Fruit fly (Drosophila melanogaster) whole organism, embryonic: ENCODE data around the gene Prm.
A peak's percentile ranks its signal among the peaks of the same experiment; 100 is the strongest.

Source experiments
- CG11093 ChIP-seq: fragments of 200-800 bp; sonication (Bioruptor generic); IDR thresholded peaks from 3 replicates; pipeline ENCODE4 v1.3.6; 2022; ENCODE audit warnings: missing biosample characterization, missing genetic modification characterization
- CG11456 ChIP-seq: fragments of 200-800 bp; sonication (Bioruptor generic); IDR thresholded peaks from 3 replicates; pipeline ENCODE4 v1.3.6; 2022; ENCODE audit warnings: missing biosample characterization, missing genetic modification characterization
- CG12299 ChIP-seq: fragments of 200-800 bp; sonication (Bioruptor generic); optimal IDR thresholded peaks from 2 replicates; lab custom pipeline; 2018; ENCODE audit warnings: missing biosample characterization, mild to moderate bottlenecking, missing genetic modification characterization
- CG13296 ChIP-seq: fragments of 200-800 bp; sonication (Bioruptor generic); optimal IDR thresholded peaks from 3 replicates; lab custom pipeline; 2018; ENCODE audit warnings: missing biosample characterization, mild to moderate bottlenecking, missing genetic modification characterization
- CG13894 ChIP-seq: fragments of 200-800 bp; sonication (Bioruptor generic); optimal IDR thresholded peaks from 3 replicates; lab custom pipeline; 2018; ENCODE audit warnings: missing biosample characterization, mild to moderate bottlenecking, missing genetic modification characterization, moderate library complexity
- CG18011 ChIP-seq: fragments of 200-800 bp; sonication (Bioruptor generic); optimal IDR thresholded peaks from 2 replicates; lab custom pipeline; 2017; ENCODE audit warnings: missing biosample characterization, missing genetic modification characterization, mild to moderate bottlenecking, moderate library complexity, missing genotype
- CG1832 ChIP-seq: fragments of 200-800 bp; sonication (Bioruptor generic); optimal IDR thresholded peaks from 2 replicates; lab custom pipeline; 2017; ENCODE audit warnings: missing biosample characterization, mild to moderate bottlenecking, missing genetic modification characterization, inconsistent platforms
- CG18476 ChIP-seq: fragments of 200-800 bp; sonication (Bioruptor generic); optimal IDR thresholded peaks from 2 replicates; lab custom pipeline; 2016; ENCODE audit warnings: missing biosample characterization, mild to moderate bottlenecking, missing genetic modification characterization
- CG31365 ChIP-seq: fragments of 200-800 bp; sonication (Bioruptor generic); optimal IDR thresholded peaks from 2 replicates; lab custom pipeline; 2018; ENCODE audit warnings: missing biosample characterization, mild to moderate bottlenecking, missing genetic modification characterization
- CG3163 ChIP-seq: fragments of 200-800 bp; sonication (Bioruptor generic); optimal IDR thresholded peaks from 3 replicates; lab custom pipeline; 2016; ENCODE audit warnings: missing biosample characterization, missing genetic modification characterization
- CG4328 ChIP-seq: fragments of 200-800 bp; sonication (Bioruptor generic); optimal IDR thresholded peaks from 3 replicates; lab custom pipeline; 2017; ENCODE audit warnings: missing biosample characterization, missing genetic modification reagents, missing genetic modification characterization
- CG6813 ChIP-seq: fragments of 200-800 bp; sonication (Bioruptor generic); optimal IDR thresholded peaks from 2 replicates; lab custom pipeline; 2017; ENCODE audit warnings: missing biosample characterization, missing genetic modification characterization, mild to moderate bottlenecking, moderate library complexity, missing genetic modification reagents
- CG7372 ChIP-seq: fragments of 200-800 bp; sonication (Bioruptor generic); IDR thresholded peaks from 2 replicates; pipeline ENCODE4 v1.3.6; 2022; ENCODE audit warnings: missing biosample characterization, missing genetic modification characterization
- CG8290 ChIP-seq, 3 experiments: fragments of 200-800 bp; sonication (Bioruptor generic); optimal IDR thresholded peaks; 2 replicates each; lab custom pipeline; 2016 to 2019; ENCODE audit warnings: missing biosample characterization in 3 of 3, missing genetic modification characterization in 3 of 3, mild to moderate bottlenecking in 2 of 3, moderate library complexity in 1 of 3
- CG8944 ChIP-seq: fragments of 200-800 bp; sonication (Bioruptor generic); optimal IDR thresholded peaks from 3 replicates; lab custom pipeline; 2016; ENCODE audit warnings: missing biosample characterization, missing genetic modification characterization
- CG9609 ChIP-seq: fragments of 200-800 bp; sonication (Bioruptor generic); optimal IDR thresholded peaks from 3 replicates; lab custom pipeline; 2016; ENCODE audit warnings: missing biosample characterization, missing genetic modification characterization
- CG9727 ChIP-seq: fragments of 200-800 bp; sonication (Bioruptor generic); optimal IDR thresholded peaks from 3 replicates; lab custom pipeline; 2017; ENCODE audit warnings: missing biosample characterization, mild to moderate bottlenecking, missing genetic modification characterization
- Camta ChIP-seq: fragments of 200-800 bp; sonication (Bioruptor generic); optimal IDR thresholded peaks from 2 replicates; lab custom pipeline; 2016; ENCODE audit warnings: missing biosample characterization, missing genetic modification characterization
- Chrac-16 ChIP-seq: fragments of 200-800 bp; sonication (Bioruptor generic); optimal IDR thresholded peaks from 3 replicates; lab custom pipeline; 2016; ENCODE audit warnings: missing biosample characterization, missing genetic modification characterization
- CrebB ChIP-seq: fragments of 200-800 bp; sonication (Bioruptor generic); optimal IDR thresholded peaks from 3 replicates; lab custom pipeline; 2018; ENCODE audit warnings: missing biosample characterization, mild to moderate bottlenecking, missing genetic modification characterization
- Doc2 ChIP-seq: fragments of 200-800 bp; sonication (Bioruptor generic); IDR thresholded peaks from 2 replicates; pipeline ENCODE4 v1.3.6; 2022; ENCODE audit warnings: missing biosample characterization, missing genetic modification characterization
- Fer2 ChIP-seq: fragments of 200-800 bp; sonication (Bioruptor generic); optimal IDR thresholded peaks from 2 replicates; lab custom pipeline; 2018; ENCODE audit warnings: missing biosample characterization, mild to moderate bottlenecking, missing genetic modification characterization, moderate library complexity
- Hmr ChIP-seq: fragments of 200-800 bp; sonication (Bioruptor generic); optimal IDR thresholded peaks from 3 replicates; lab custom pipeline; 2017; ENCODE audit warnings: mild to moderate bottlenecking, missing biosample characterization, missing genetic modification reagents, missing genetic modification characterization
- Meics ChIP-seq: fragments of 200-800 bp; sonication (Bioruptor generic); optimal IDR thresholded peaks from 2 replicates; lab custom pipeline; 2017; ENCODE audit warnings: missing biosample characterization, mild to moderate bottlenecking, missing genetic modification characterization
- NC2α ChIP-seq: fragments of 200-800 bp; sonication (Bioruptor generic); optimal IDR thresholded peaks from 2 replicates; lab custom pipeline; 2016; ENCODE audit warnings: missing biosample characterization, missing genetic modification characterization
- Nf-YB ChIP-seq: fragments of 200-800 bp; sonication (Bioruptor generic); optimal IDR thresholded peaks from 3 replicates; lab custom pipeline; 2019; ENCODE audit warnings: missing biosample characterization, mild to moderate bottlenecking, missing genetic modification characterization, moderate library complexity
- Nf-YC ChIP-seq: fragments of 200-800 bp; optimal IDR thresholded peaks from 3 replicates; lab custom pipeline; 2019; ENCODE audit warnings: missing biosample characterization, mild to moderate bottlenecking, missing genetic modification characterization, moderate library complexity
- Ravus ChIP-seq: fragments of 200-800 bp; sonication (Bioruptor generic); IDR thresholded peaks from 2 replicates; pipeline ENCODE4 v1.3.6; 2022; ENCODE audit warnings: missing biosample characterization, missing genetic modification characterization
- Side ChIP-seq: fragments of 200-800 bp; sonication (Bioruptor generic); optimal IDR thresholded peaks from 2 replicates; lab custom pipeline; 2016; ENCODE audit warnings: missing biosample characterization, missing genetic modification characterization
- Six4 ChIP-seq: fragments of 200-800 bp; sonication (Bioruptor generic); optimal IDR thresholded peaks from 2 replicates; lab custom pipeline; 2016; ENCODE audit warnings: missing biosample characterization, missing genetic modification characterization
- Sox100B ChIP-seq: fragments of 200-800 bp; sonication (Bioruptor generic); optimal IDR thresholded peaks from 3 replicates; lab custom pipeline; 2018; ENCODE audit warnings: missing biosample characterization, mild to moderate bottlenecking, missing genetic modification characterization
- Tbp ChIP-seq: fragments of >200 bp; optimal IDR thresholded peaks from 2 replicates; lab custom pipeline; 2018; ENCODE audit warnings: missing biosample characterization, missing genetic modification characterization
- btn ChIP-seq: fragments of 200-800 bp; sonication (Bioruptor generic); optimal IDR thresholded peaks from 2 replicates; lab custom pipeline; 2016; ENCODE audit warnings: missing biosample characterization, missing genetic modification characterization
- dpn ChIP-seq, 2 experiments: fragments of 200-800 bp; sonication (Bioruptor generic); optimal IDR thresholded peaks; 3 replicates each; lab custom pipeline; 2016; ENCODE audit warnings: missing biosample characterization in 2 of 2, missing genetic modification characterization in 2 of 2
- fd96Cb ChIP-seq: fragments of 200-800 bp; sonication (Bioruptor generic); optimal IDR thresholded peaks from 2 replicates; lab custom pipeline; 2018; ENCODE audit warnings: missing biosample characterization, mild to moderate bottlenecking, missing genetic modification characterization, moderate library complexity
- ftz-f1 ChIP-seq: fragments of 200-800 bp; sonication (Bioruptor generic); optimal IDR thresholded peaks from 2 replicates; lab custom pipeline; 2016; ENCODE audit warnings: missing biosample characterization, missing genetic modification characterization
- gem ChIP-seq: fragments of 200-800 bp; sonication (Bioruptor generic); optimal IDR thresholded peaks from 2 replicates; lab custom pipeline; 2019; ENCODE audit warnings: missing biosample characterization, mild to moderate bottlenecking, missing genetic modification characterization, moderate library complexity
- hkb ChIP-seq, 2 experiments: fragments of 200-800 bp in 1 of 2; fragments of >200 bp in 1 of 2; sonication (Bioruptor generic) in 1 of 2; IDR thresholded peaks in 1 of 2; optimal IDR thresholded peaks in 1 of 2; 2 replicates each; pipeline versions ENCODE4 v1.3.6 to Lab custom; 2017 to 2022; ENCODE audit warnings: missing biosample characterization in 1 of 2, missing genetic modification characterization in 1 of 2
- insv ChIP-seq, 2 experiments: fragments of 200-800 bp; sonication (Bioruptor generic); optimal IDR thresholded peaks; 3 replicates each; lab custom pipeline; 2016 to 2018; ENCODE audit warnings: missing biosample characterization in 2 of 2, missing genetic modification characterization in 2 of 2
- ken ChIP-seq: fragments of 200-800 bp; sonication (Bioruptor generic); IDR thresholded peaks from 3 replicates; pipeline ENCODE4 v1.3.6; 2022; ENCODE audit warnings: missing biosample characterization, missing genetic modification characterization
- lola ChIP-seq, 3 experiments: fragments of >200 bp in 2 of 3; fragments of 200-800 bp in 1 of 3; sonication (Bioruptor generic) in 1 of 3; optimal IDR thresholded peaks; 2 replicates each; lab custom pipeline; 2017 to 2019; ENCODE audit warnings: missing biosample characterization in 3 of 3, missing genetic modification characterization in 3 of 3, mild to moderate bottlenecking in 1 of 3, moderate library complexity in 1 of 3
- mam ChIP-seq: fragments of 200-800 bp; sonication (Bioruptor generic); optimal IDR thresholded peaks from 3 replicates; lab custom pipeline; 2016; ENCODE audit warnings: missing biosample characterization, missing genetic modification characterization
- pho ChIP-seq: fragments of 200-800 bp; sonication (Bioruptor generic); optimal IDR thresholded peaks from 2 replicates; lab custom pipeline; 2016; ENCODE audit warnings: missing biosample characterization, missing genetic modification characterization
- repo ChIP-seq: fragments of 200-800 bp; sonication (Bioruptor generic); optimal IDR thresholded peaks from 2 replicates; lab custom pipeline; 2016; ENCODE audit warnings: missing biosample characterization, missing genetic modification characterization
- sens ChIP-seq: fragments of 200-800 bp; sonication (Bioruptor generic); peaks from one replicate; lab custom pipeline; 2016; ENCODE audit warnings: missing biosample characterization, missing genetic modification characterization
- seq ChIP-seq: fragments of 200-800 bp; sonication (Bioruptor generic); IDR thresholded peaks from 2 replicates; pipeline ENCODE4 v1.3.6; 2022; ENCODE audit warnings: missing biosample characterization, missing genetic modification characterization
- stc ChIP-seq: fragments of 200-800 bp; sonication (Bioruptor generic); IDR thresholded peaks from 2 replicates; pipeline ENCODE4 v1.3.6; 2022; ENCODE audit warnings: missing biosample characterization, missing genetic modification characterization
- tap ChIP-seq: fragments of 200-800 bp; optimal IDR thresholded peaks from 3 replicates; lab custom pipeline; 2019; ENCODE audit warnings: missing biosample characterization, mild to moderate bottlenecking, missing genetic modification characterization, moderate library complexity
- tin ChIP-seq: fragments of 200-800 bp; sonication (Bioruptor generic); optimal IDR thresholded peaks from 3 replicates; lab custom pipeline; 2016; ENCODE audit warnings: missing biosample characterization, missing genetic modification characterization

Prm gene

dm6 chr3L:8696487-8696954 is 48.6 kb downstream of the Prm start (continued):
- TF ChIP-seq lola (GFP tag; optimal IDR thresholded peaks at IDR 0.05; lab: Kevin White, UChicago) (peak in 1 of 3 experiments; percentile 40), CG9609 (GFP tag; lab: Kevin White, UChicago) (peak; percentile 43), CG8290 (GFP tag; optimal IDR thresholded peaks at IDR 0.05; lab: Kevin White, UChicago) (no peak), CG8290 (tag; optimal IDR thresholded peaks at IDR 0.05; lab: Kevin White, UChicago) (peak in 1 of 2 experiments; percentile 60), CrebB (peak; percentile 55), seq (GFP tag; lab: Robert Waterston, UW) (peak; percentile 69; the same call in 1 of the 2 replicates), CG18011 (GFP tag; lab: Kevin White, UChicago) (no peak), CG3163 (no peak), CG13296 (peak; percentile 75), CG31365 (tag; lab: Kevin White, UChicago) (peak; percentile 22), Camta (GFP tag; lab: Kevin White, UChicago) (peak; percentile 36), CG13894 (peak; percentile 55), Chrac-16 (peak; percentile 1), CG9727 (GFP tag; lab: Kevin White, UChicago) (peak; percentile 78), Side (GFP tag; lab: Kevin White, UChicago) (peak; percentile 40), ken (peak; percentile 68; the same call in 2 of the 3 replicates), CG1832 (GFP tag; lab: Kevin White, UChicago) (peak; percentile 69), mam (no peak), Sox100B (GFP tag; lab: Kevin White, UChicago) (peak; percentile 73), CG11456 (GFP tag; lab: Robert Waterston, UW) (peak; percentile 64; the same call in 2 of the 3 replicates), NC2α (GFP tag; lab: Kevin White, UChicago) (peak; percentile 15), CG8944 (no peak), Nf-YC (tag; lab: Kevin White, UChicago) (peak; percentile 59), sens (peak; percentile 92), pho (GFP tag; lab: Kevin White, UChicago) (peak; percentile 37), Fer2 (tag; lab: Kevin White, UChicago) (peak; percentile 45), Ravus (GFP tag; lab: Robert Waterston, UW) (no peak; the same call in 1 of the 2 replicates), btn (GFP tag; lab: Kevin White, UChicago) (no peak), repo (peak; percentile 36), Tbp (GFP tag; lab: Kevin White, UChicago) (no peak), ftz-f1 (peak; percentile 90), Nf-YB (GFP tag; lab: Kevin White, UChicago) (peak; percentile 46), Meics (peak; percentile 69), stc (GFP tag; lab: Robert Waterston, UW) (peak; percentile 48; the same call in 1 of the 2 replicates), CG12299 (tag; lab: Kevin White, UChicago) (peak; percentile 47), gem (tag; lab: Kevin White, UChicago) (peak; percentile 69), Six4 (GFP tag; lab: Kevin White, UChicago) (peak; percentile 20), insv (GFP tag; optimal IDR thresholded peaks at IDR 0.05; lab: Kevin White, UChicago) (peak in 1 of 2 experiments; percentile 28), CG7372 (GFP tag; lab: Robert Waterston, UW) (no peak), Hmr (GFP tag; lab: Kevin White, UChicago) (peak; percentile 84), CG11093 (GFP tag; lab: Robert Waterston, UW) (peak; percentile 13; the same call in 1 of the 3 replicates), CG6813 (GFP tag; lab: Kevin White, UChicago) (peak; percentile 88), CG18476 (GFP tag; lab: Kevin White, UChicago) (peak; percentile 16), hkb (optimal IDR thresholded peaks at IDR 0.05; lab: Kevin White, UChicago) (no peak), hkb (GFP tag; IDR thresholded peaks at IDR 0.05; lab: Robert Waterston, UW) (peak; percentile 64), tin (GFP tag; lab: Kevin White, UChicago) (peak; percentile 35), Doc2 (no peak), fd96Cb (tag; lab: Kevin White, UChicago) (no peak), CG4328 (GFP tag; lab: Kevin White, UChicago) (peak; percentile 78), dpn (GFP tag; optimal IDR thresholded peaks at IDR 0.05; lab: Kevin White, UChicago) (peak; percentile 37), tap (tag; lab: Kevin White, UChicago) (peak; percentile 28)
